Worm (Caenorhabditis elegans) whole organism, mixed stage, embryonic: ENCODE results near the gene srj-29.

Experiments used
- bed-3 ChIP-seq: fragments of 200-800 bp; sonication (Bioruptor generic); optimal IDR thresholded peaks from 3 replicates; lab custom pipeline; 2018; ENCODE audit warnings: mild to moderate bottlenecking, missing genetic modification characterization, moderate library complexity, missing compliant biosample characterization
- elt-3 ChIP-seq: fragments of 150-350 bp; optimal IDR thresholded peaks from 2 replicates; lab custom pipeline; 2014; ENCODE audit warnings: missing biosample characterization, missing genetic modification characterization
- mab-5 ChIP-seq: fragments of 150-350 bp; optimal IDR thresholded peaks from 2 replicates; lab custom pipeline; 2014; ENCODE audit warnings: missing biosample characterization, missing genetic modification characterization
- mep-1 ChIP-seq: fragments of 150-350 bp; optimal IDR thresholded peaks from 2 replicates; lab custom pipeline; 2017; ENCODE audit warnings: missing biosample characterization, missing genetic modification reagents, missing genetic modification characterization, inconsistent platforms
- nhr-2 ChIP-seq: fragments of 150-350 bp; optimal IDR thresholded peaks from 2 replicates; lab custom pipeline; 2014; ENCODE audit warnings: missing biosample characterization, missing genetic modification characterization
- nhr-28 ChIP-seq: fragments of 150-350 bp; optimal IDR thresholded peaks from 2 replicates; lab custom pipeline; 2014; ENCODE audit warnings: missing biosample characterization, missing genetic modification characterization
- pha-4 ChIP-seq: fragments of 150-350 bp; optimal IDR thresholded peaks from 2 replicates; lab custom pipeline; 2018; ENCODE audit warnings: missing biosample characterization, missing genetic modification reagents, missing genetic modification characterization
- snpc-4 ChIP-seq: fragments of 150-350 bp; optimal IDR thresholded peaks from 2 replicates; lab custom pipeline; 2014; ENCODE audit warnings: missing biosample characterization, missing genetic modification characterization
- unc-39 ChIP-seq: fragments of 150-350 bp; optimal IDR thresholded peaks from 2 replicates; lab custom pipeline; 2014; ENCODE audit warnings: missing biosample characterization, missing genetic modification characterization
- ztf-11 ChIP-seq: fragments of 150-350 bp; optimal IDR thresholded peaks from 2 replicates; lab custom pipeline; 2014; ENCODE audit warnings: missing biosample characterization, missing genetic modification characterization

DNA sequence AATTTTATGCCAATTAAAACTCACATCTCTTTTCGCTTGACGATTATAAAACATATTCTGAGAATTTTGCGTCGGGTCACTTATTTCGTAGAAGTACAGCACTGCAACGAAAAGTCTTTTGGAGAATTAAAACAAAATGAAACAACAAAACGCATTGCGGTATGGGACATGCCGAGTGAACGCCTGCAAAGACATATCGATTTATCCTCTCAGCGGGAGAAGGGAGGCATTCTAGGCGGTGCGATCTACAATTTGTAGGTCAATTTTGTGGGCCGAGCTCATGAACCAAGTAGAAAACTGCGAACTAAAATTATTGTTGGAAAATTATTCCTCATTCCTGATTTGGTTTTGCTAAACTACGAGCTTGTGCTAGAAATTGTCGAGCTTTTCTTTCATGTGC lies 22.1 kb upstream of the srj-29 start, which contains the start of gene F14H3.3:
- TF ChIP-seq mep-1 (tag; lab: Kevin White, UChicago) = no peak
- TF ChIP-seq mab-5 (tag; lab: Kevin White, UChicago) = no peak
- TF ChIP-seq pha-4 (tag; lab: Kevin White, UChicago) = no peak
- no peak for TF ChIP-seq snpc-4
- no peak for TF ChIP-seq elt-3 (tag; lab: Kevin White, UChicago)
- TF ChIP-seq bed-3 (GFP tag; lab: Kevin White, UChicago) = no peak
- no peak for TF ChIP-seq nhr-28
- TF ChIP-seq nhr-2 (tag; lab: Kevin White, UChicago) = no peak
- TF ChIP-seq ztf-11 = no peak
- TF ChIP-seq unc-39 (tag; lab: Kevin White, UChicago) = no peak
